Fruit fly (Drosophila melanogaster) whole organism: ENCODE data around the gene ato.

ENCODE experiments used
- CG8478 ChIP-seq: fragments of >200 bp; optimal IDR thresholded peaks from 2 replicates; lab custom pipeline; 2018; ENCODE audit warnings: inconsistent platforms
- Dll ChIP-seq: fragments of >200 bp; optimal IDR thresholded peaks from 2 replicates; lab custom pipeline; 2017
- EcR ChIP-seq, 2 experiments: fragments of >200 bp; optimal IDR thresholded peaks; 2 replicates each; lab custom pipeline; 2017; ENCODE audit warnings: missing biosample characterization in 2 of 2, missing genetic modification characterization in 2 of 2, missing genetic modification reagents in 2 of 2
- pan ChIP-seq: fragments of >200 bp; optimal IDR thresholded peaks from 2 replicates; lab custom pipeline; 2017
- psq ChIP-seq: fragments of >200 bp; optimal IDR thresholded peaks from 2 replicates; lab custom pipeline; 2017
- usp ChIP-seq: fragments of >200 bp; optimal IDR thresholded peaks from 2 replicates; lab custom pipeline; 2017; ENCODE audit warnings: missing biosample characterization, missing genetic modification characterization, mixed read lengths

DNA sequence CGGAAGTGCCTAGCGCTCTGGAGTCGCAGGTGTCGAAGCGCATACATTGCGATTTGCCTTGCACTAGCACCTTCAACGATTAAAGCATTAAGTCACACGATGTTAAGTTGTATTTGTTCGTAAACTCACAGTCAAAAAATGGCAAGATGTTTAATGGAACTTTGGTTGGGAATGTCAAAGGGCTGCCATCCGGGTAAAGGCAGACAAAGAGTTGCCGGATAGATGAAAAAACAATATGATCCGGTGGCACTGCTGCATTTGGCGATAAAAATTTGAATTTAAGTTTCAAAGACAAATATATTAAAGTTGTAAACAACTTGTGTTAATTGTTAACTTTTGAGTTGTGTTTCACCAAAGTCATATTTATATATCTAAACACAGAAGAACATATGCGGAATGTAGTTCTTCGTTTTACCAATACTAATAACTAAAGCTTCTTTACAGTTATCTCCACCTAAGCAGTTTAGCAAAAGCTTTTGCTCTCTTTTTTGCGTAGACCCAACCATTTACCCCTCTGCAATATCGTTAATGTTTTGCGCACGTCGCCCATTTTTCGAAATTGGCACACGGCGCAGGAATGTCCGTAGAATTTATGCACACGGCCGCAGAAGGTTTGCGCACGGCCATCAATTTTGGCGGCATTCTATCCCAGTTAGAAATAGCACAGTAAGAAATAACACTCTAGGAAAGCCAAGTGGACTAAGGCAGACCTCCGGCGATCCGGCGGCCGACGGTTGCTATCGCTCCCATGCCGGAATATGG, 38.7 kb downstream of the ato start, which contains the start of gene Coq2:
- TF ChIP-seq usp (GFP tag; lab: Kevin White, UChicago) = no peak
- TF ChIP-seq EcR (GFP tag; optimal IDR thresholded peaks at IDR 0.05; lab: Kevin White, UChicago) = no peak
- no peak for TF ChIP-seq CG8478 (lab: Kevin White, UChicago)
- TF ChIP-seq psq (lab: Kevin White, UChicago) = no peak
- no peak for TF ChIP-seq pan
- TF ChIP-seq Dll (lab: Kevin White, UChicago) = no peak
